Worm (Caenorhabditis elegans): ENCODE results near the gene C13G5.2.

- TF ChIP-seq madf-9 (GFP tag; conservative IDR thresholded peaks at IDR 0.05) (no peak), lsy-2 (tag; optimal IDR thresholded peaks at IDR 0.05) (no peak), lin-39 (tag; optimal IDR thresholded peaks at IDR 0.05) (no peak), nhr-6 (tag; optimal IDR thresholded peaks at IDR 0.05) (no peak), egl-27 (tag; optimal IDR thresholded peaks at IDR 0.05) (no peak)
Measured at ce11 chrIII:8577534-8577933, 40.7 kb downstream of the C13G5.2 start.
